Worm (Caenorhabditis elegans): ENCODE results near the gene ceh-22.
A peak's percentile ranks its signal among the peaks of the same experiment; 100 is the strongest.

Gene ceh-22

ce11 chrV:10712608-10712900 is 40.8 kb downstream of the ceh-22 start:
- TF ChIP-seq nhr-77 (tag; optimal IDR thresholded peaks at IDR 0.05) (peak; percentile 28), aly-2 (tag; optimal IDR thresholded peaks at IDR 0.05) (peak; percentile 30), unc-62 (GFP tag; optimal IDR thresholded peaks at IDR 0.05 in 1 of 2) (peak in 1 of 2 experiments; percentile 66), unc-62 (tag; optimal IDR thresholded peaks at IDR 0.05) (no peak), nhr-76 (tag; optimal IDR thresholded peaks at IDR 0.05) (no peak), dve-1 (tag; optimal IDR thresholded peaks at IDR 0.05; ENCODE audit: insufficient read depth) (peak; percentile 7), mep-1 (tag; optimal IDR thresholded peaks at IDR 0.05) (peak; percentile 40), attf-4 (tag; optimal IDR thresholded peaks at IDR 0.05) (no peak), nhr-10 (tag; optimal IDR thresholded peaks at IDR 0.05) (peak; percentile 61), lsy-2 (tag; optimal IDR thresholded peaks at IDR 0.05) (peak in 1 of 2 experiments; percentile 22), zip-11 (GFP tag; IDR thresholded peaks at IDR 0.05) (no peak), zfp-3 (GFP tag; conservative IDR thresholded peaks at IDR 0.05) (0 out of 2 replicates have a peak, but pooled peaks have one; percentile 6), nhr-6 (tag; optimal IDR thresholded peaks at IDR 0.05) (no peak), pha-4 (GFP tag; IDR thresholded peaks at IDR 0.05) (peak; percentile 51; the same call in 1 of the 2 replicates), pha-4 (tag; optimal IDR thresholded peaks at IDR 0.05) (no peak), nhr-28 (tag; optimal IDR thresholded peaks at IDR 0.05) (peak; percentile 3)

ce11 chrV:10713704-10714239 is 42.1 kb downstream of the ceh-22 start:
- TF ChIP-seq nhr-76 (tag; optimal IDR thresholded peaks at IDR 0.05): no peak
- TF ChIP-seq fos-1 (tag; optimal IDR thresholded peaks at IDR 0.05): no peak
- TF ChIP-seq nhr-48 (tag; optimal IDR thresholded peaks at IDR 0.05): no peak
- peak in 1 of 2 experiments; percentile 24 for TF ChIP-seq unc-62 (GFP tag; optimal IDR thresholded peaks at IDR 0.05 in 1 of 2)
- TF ChIP-seq unc-62 (tag; optimal IDR thresholded peaks at IDR 0.05): no peak
- TF ChIP-seq F26F4.8 (GFP tag; conservative IDR thresholded peaks at IDR 0.05): no peak
- TF ChIP-seq unc-130 (GFP tag; optimal IDR thresholded peaks at IDR 0.05): no peak
- peak; percentile 40 for TF ChIP-seq nhr-28 (tag; optimal IDR thresholded peaks at IDR 0.05)
- TF ChIP-seq hlh-11 (tag; optimal IDR thresholded peaks at IDR 0.05): peak; percentile 24
- TF ChIP-seq dve-1 (tag; optimal IDR thresholded peaks at IDR 0.05; ENCODE audit: insufficient read depth): peak; percentile 41
- no peak for TF ChIP-seq mxl-3 (GFP tag; optimal IDR thresholded peaks at IDR 0.05)
- no peak for TF ChIP-seq nhr-237 (tag; optimal IDR thresholded peaks at IDR 0.05)
- TF ChIP-seq daf-12 (tag; optimal IDR thresholded peaks at IDR 0.05): no peak
- TF ChIP-seq dmd-6 (GFP tag; IDR thresholded peaks at IDR 0.05): peak; percentile 74
- TF ChIP-seq aha-1 (tag): peak; percentile 11

ce11 chrV:10714630-10715029 is 42.9 kb downstream of the ceh-22 start:
- TF ChIP-seq skn-1 (tag; optimal IDR thresholded peaks at IDR 0.05): no peak
- TF ChIP-seq Y48G9A.11 (GFP tag; IDR thresholded peaks at IDR 0.05): no peak
- TF ChIP-seq zfp-2 (tag; optimal IDR thresholded peaks at IDR 0.05): no peak
- no peak for TF ChIP-seq lir-3 (tag; optimal IDR thresholded peaks at IDR 0.05)
- TF ChIP-seq mep-1 (tag; optimal IDR thresholded peaks at IDR 0.05): no peak
- no peak for TF ChIP-seq jun-1 (tag; optimal IDR thresholded peaks at IDR 0.05)
- TF ChIP-seq nhr-11 (tag; optimal IDR thresholded peaks at IDR 0.05): no peak
- TF ChIP-seq T26A8.4 (GFP tag; IDR thresholded peaks at IDR 0.05): peak; percentile 47; the same call in 1 of the 2 replicates
- peak; percentile 37; the same call in 1 of the 2 replicates for TF ChIP-seq dmd-6 (GFP tag; IDR thresholded peaks at IDR 0.05)
- TF ChIP-seq daf-16 (GFP tag; optimal IDR thresholded peaks at IDR 0.05): no peak
- no peak for TF ChIP-seq daf-16 (tag; optimal IDR thresholded peaks at IDR 0.05)
- TF ChIP-seq zip-2 (tag; optimal IDR thresholded peaks at IDR 0.05): no peak
- no peak for TF ChIP-seq dmd-9 (GFP tag; IDR thresholded peaks at IDR 0.05)
- peak; percentile 9 for TF ChIP-seq sdz-12 (GFP tag; optimal IDR thresholded peaks at IDR 0.05)
- no peak for TF ChIP-seq nhr-28 (tag; optimal IDR thresholded peaks at IDR 0.05)
- TF ChIP-seq set-16 (GFP tag; IDR thresholded peaks at IDR 0.05): no peak
- no peak for TF ChIP-seq ceh-82 (tag; optimal IDR thresholded peaks at IDR 0.05)
